Worm (Caenorhabditis elegans): ENCODE data around the gene ndub-3.

DNA sequence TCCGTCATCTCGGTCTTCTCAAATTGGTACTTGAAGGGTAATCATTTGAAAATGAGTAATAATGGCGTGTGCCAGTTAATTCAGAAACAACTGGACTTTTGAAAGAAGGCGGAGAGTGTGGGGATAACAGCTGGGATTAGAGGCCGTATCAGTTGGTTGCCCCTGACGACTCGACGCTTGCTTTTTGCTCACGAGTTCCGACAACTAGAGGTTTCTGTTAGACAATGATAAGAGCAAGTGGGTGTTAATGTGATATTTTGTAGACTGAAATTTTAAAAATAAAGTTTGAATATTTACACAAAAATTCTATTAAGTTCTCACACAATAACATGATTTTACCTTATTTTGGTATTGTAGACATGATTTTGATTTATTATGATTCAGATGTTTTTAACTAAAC, 40.4 kb upstream of the ndub-3 start, which contains the start of gene F44G4.7:
- no peak for TF ChIP-seq nhr-28 (tag; optimal IDR thresholded peaks at IDR 0.05)
- TF ChIP-seq hpl-2 (GFP tag; optimal IDR thresholded peaks at IDR 0.05): no peak
- no peak for TF ChIP-seq snpc-4 (tag; optimal IDR thresholded peaks at IDR 0.05)
- no peak for TF ChIP-seq ceh-8 (GFP tag; optimal IDR thresholded peaks at IDR 0.05)
- no peak for TF ChIP-seq aha-1 (tag; optimal IDR thresholded peaks at IDR 0.05)
- no peak for TF ChIP-seq nhr-12 (tag; optimal IDR thresholded peaks at IDR 0.05)
- no peak for TF ChIP-seq snu-23 (GFP tag; optimal IDR thresholded peaks at IDR 0.05)
- TF ChIP-seq fos-1 (tag; optimal IDR thresholded peaks at IDR 0.05): no peak
- no peak for TF ChIP-seq ama-1 (optimal IDR thresholded peaks at IDR 0.05)
- TF ChIP-seq lsy-2 (tag; optimal IDR thresholded peaks at IDR 0.05): no peak
- no peak for TF ChIP-seq egl-27 (tag; optimal IDR thresholded peaks at IDR 0.05)
- TF ChIP-seq zag-1 (tag; optimal IDR thresholded peaks at IDR 0.05): no peak
- no peak for TF ChIP-seq lin-13 (GFP tag; optimal IDR thresholded peaks at IDR 0.05)
- no peak for TF ChIP-seq ces-1 (GFP tag; optimal IDR thresholded peaks at IDR 0.05)

Data from whole organism, L1 larva.